Worm (Caenorhabditis elegans) whole organism, early embryonic: ENCODE data around the gene C27B7.5.

ENCODE experiments used
- B0310.2 ChIP-seq: sonication (generic microtip); optimal IDR thresholded peaks from 2 replicates; lab custom pipeline; 2016; ENCODE audit warnings: mild to moderate bottlenecking, missing genetic modification characterization, missing compliant biosample characterization
- aly-1 ChIP-seq: sonication (generic microtip); optimal IDR thresholded peaks from 2 replicates; lab custom pipeline; 2016; ENCODE audit warnings: missing genetic modification characterization, missing compliant biosample characterization
- ama-1 ChIP-seq: fragments of 150-350 bp; optimal IDR thresholded peaks from 2 replicates; lab custom pipeline; 2014
- ceh-13 ChIP-seq: fragments of 200-800 bp; sonication (Bioruptor generic); optimal IDR thresholded peaks from 2 replicates; lab custom pipeline; 2018; ENCODE audit warnings: mild to moderate bottlenecking, missing genetic modification characterization, missing compliant biosample characterization
- ets-7 ChIP-seq: sonication (generic microtip); optimal IDR thresholded peaks from 2 replicates; lab custom pipeline; 2016; ENCODE audit warnings: missing genotype, missing genetic modification characterization, missing compliant biosample characterization
- flt-1 ChIP-seq: fragments of 200-800 bp; sonication (Bioruptor generic); IDR thresholded peaks from 2 replicates; pipeline ENCODE4 v1.3.6; 2022; ENCODE audit warnings: missing genetic modification characterization, missing compliant biosample characterization
- hmbx-1 ChIP-seq: sonication (generic microtip); optimal IDR thresholded peaks from 2 replicates; lab custom pipeline; 2016; ENCODE audit warnings: mild to moderate bottlenecking, missing genetic modification characterization, missing compliant biosample characterization
- hmg-4 ChIP-seq: fragments of 200-800 bp; sonication (Bioruptor generic); optimal IDR thresholded peaks from 2 replicates; lab custom pipeline; 2018; ENCODE audit warnings: mild to moderate bottlenecking, missing genetic modification characterization, missing compliant biosample characterization
- pes-1 ChIP-seq: fragments of 200-800 bp; sonication (Bioruptor generic); IDR thresholded peaks from 2 replicates; pipeline ENCODE4 v1.3.6; 2022; ENCODE audit warnings: missing genetic modification reagents, missing genetic modification characterization, missing compliant biosample characterization
- scrt-1 ChIP-seq: fragments of 200-800 bp; sonication (Bioruptor generic); IDR thresholded peaks from 2 replicates; pipeline ENCODE4 v1.3.6; 2022; ENCODE audit warnings: missing genetic modification characterization, missing compliant biosample characterization
- sea-1 ChIP-seq: fragments of 200-800 bp; sonication (Bioruptor generic); conservative IDR thresholded peaks from 2 replicates; pipeline ENCODE4 v1.3.6; 2022; ENCODE audit warnings: missing genetic modification characterization, missing compliant biosample characterization
- tbx-37 ChIP-seq: fragments of 200-800 bp; sonication (Bioruptor generic); conservative IDR thresholded peaks from 2 replicates; pipeline ENCODE4 v1.3.6; 2022; ENCODE audit warnings: missing genetic modification reagents, missing genetic modification characterization, missing compliant biosample characterization

- no peak for TF ChIP-seq aly-1
- no peak for TF ChIP-seq ama-1 (lab: Kevin White, UChicago)
- TF ChIP-seq ceh-13 (GFP tag; lab: Kevin White, UChicago), result no peak
- no peak for TF ChIP-seq hmbx-1
- no peak for TF ChIP-seq hmg-4 (GFP tag; lab: Kevin White, UChicago)
- no peak for TF ChIP-seq flt-1
- TF ChIP-seq sea-1 (GFP tag; lab: Robert Waterston, UW), result no peak
- TF ChIP-seq ets-7 (tag; lab: Kevin White, UChicago), result no peak
- TF ChIP-seq tbx-37, result no peak
- TF ChIP-seq pes-1 (GFP tag; lab: Robert Waterston, UW), result no peak
- no peak for TF ChIP-seq B0310.2 (tag; lab: Kevin White, UChicago)
- TF ChIP-seq scrt-1, result no peak
Measured at ce11 chrIV:8872958-8873357, 28.5 kb upstream of the C27B7.5 start, which contains the start of gene C09G9.3.
